Worm (Caenorhabditis elegans): ENCODE data around the gene R13A1.5.

DNA sequence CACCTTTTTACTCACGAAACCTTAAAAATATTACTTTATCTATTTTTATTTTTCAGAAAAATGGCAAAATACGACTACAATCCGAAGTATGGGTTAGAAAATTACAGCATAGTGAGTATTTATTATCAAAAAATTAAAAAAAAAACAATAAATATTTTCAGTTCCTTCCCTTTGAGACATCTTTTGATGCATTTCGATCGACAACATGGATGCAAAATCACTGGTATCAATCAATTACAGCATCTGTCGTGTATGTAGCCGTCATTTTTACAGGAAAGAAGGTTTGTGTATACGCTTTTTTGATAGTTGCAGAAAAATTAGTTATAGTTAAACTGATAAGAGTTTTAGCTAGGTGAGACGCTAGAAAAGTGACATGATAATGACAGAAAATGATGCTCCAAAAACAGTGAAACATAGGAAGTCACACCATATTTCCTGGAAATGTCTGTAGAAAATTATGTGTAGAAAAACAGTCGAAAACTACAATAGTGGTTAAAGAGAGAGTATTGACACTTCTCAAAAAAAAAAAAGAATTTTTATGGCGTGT, 46.1 kb upstream of the R13A1.5 start, which contains the start of gene elo-3:
- TF ChIP-seq mab-5 (tag; optimal IDR thresholded peaks at IDR 0.05), result no peak
- TF ChIP-seq sma-9 (GFP tag; optimal IDR thresholded peaks at IDR 0.05), result no peak
- no peak for TF ChIP-seq sma-9 (tag; optimal IDR thresholded peaks at IDR 0.05)
- no peak for TF ChIP-seq unc-62 (GFP tag; optimal IDR thresholded peaks at IDR 0.05)
- TF ChIP-seq snpc-4 (tag; optimal IDR thresholded peaks at IDR 0.05), result no peak
- TF ChIP-seq lin-39 (tag; optimal IDR thresholded peaks at IDR 0.05), result no peak

All from whole organism, L2 larva.